Fruit fly (Drosophila melanogaster): Measurements from ENCODE around the gene Jhbp11.

DNA sequence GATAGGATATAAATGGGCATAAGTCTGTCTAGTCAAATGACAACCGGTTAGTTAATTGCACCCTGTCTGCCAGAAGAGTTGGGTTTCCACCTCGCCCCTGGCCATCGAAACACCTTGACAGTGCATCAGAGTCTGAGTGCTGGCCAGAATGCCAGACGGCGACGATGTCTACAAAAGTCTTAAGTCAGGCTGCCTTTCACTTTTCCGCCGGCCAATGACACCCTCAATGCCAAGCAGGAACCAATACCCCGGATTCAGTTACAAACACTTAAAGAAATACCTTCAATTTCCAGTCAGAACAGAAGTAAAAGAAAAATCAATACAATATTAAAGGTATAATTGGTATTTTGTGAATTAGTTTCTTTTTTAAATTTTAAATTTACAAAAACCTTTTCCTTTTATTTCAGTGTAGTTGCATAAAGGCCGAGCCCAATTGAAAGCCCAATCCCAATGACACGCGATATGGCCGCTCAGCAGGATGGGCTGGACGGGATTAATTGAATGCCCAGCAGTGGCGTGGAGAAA lies 16.4 kb upstream of the Jhbp11 start:
- TF ChIP-seq kay (GFP tag; ENCODE audit: borderline replicate concordance): no peak
- no peak for TF ChIP-seq CG1620 (GFP tag; optimal IDR thresholded peaks at IDR 0.05)
- TF ChIP-seq Hr96 (GFP tag; optimal IDR thresholded peaks at IDR 0.05): no peak
- TF ChIP-seq cnc (optimal IDR thresholded peaks at IDR 0.05): no peak
- no peak for TF ChIP-seq Crg-1 (GFP tag; optimal IDR thresholded peaks at IDR 0.05)

Measured in whole organism, adult.